Fruit fly (Drosophila melanogaster): ENCODE data around the gene hdm.

Gene hdm

DNA sequence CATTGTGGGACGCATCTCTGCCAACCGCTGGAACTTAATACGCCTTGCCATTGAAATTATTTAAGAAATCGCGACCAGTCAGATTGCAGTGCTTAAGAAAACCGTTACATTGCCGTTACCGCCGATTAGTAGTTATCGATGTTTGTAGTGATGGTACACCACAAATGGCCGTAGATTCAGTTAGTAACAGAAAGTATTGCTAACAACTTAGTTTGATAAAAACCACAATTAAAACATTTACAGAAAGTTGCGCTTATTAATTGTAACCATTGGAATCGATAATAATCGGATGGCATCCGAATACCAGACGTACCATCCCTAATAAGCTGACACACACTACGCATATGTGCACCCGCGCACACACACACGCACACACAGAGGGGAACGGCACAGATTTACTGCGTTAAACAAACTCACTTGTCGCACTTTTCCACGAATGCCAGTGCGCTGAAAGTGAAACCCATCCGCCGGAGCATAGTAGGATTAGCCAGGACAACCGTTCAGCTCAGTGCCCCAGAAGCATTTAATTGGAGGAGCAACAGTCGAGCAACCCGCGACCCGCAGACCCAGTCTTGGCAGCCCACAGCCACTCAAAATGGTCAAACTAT is at the start of gene hdm, which contains the start of gene Ykt6 (continued):
- peak; percentile 23 for TF ChIP-seq btn (GFP tag; optimal IDR thresholded peaks at IDR 0.05)
- TF ChIP-seq dpn (GFP tag; optimal IDR thresholded peaks at IDR 0.05) = peak; percentile 86 to 87
- peak; percentile 87 for TF ChIP-seq CG12391 (tag; optimal IDR thresholded peaks at IDR 0.05)
- peak; percentile 82 for TF ChIP-seq CG13424 (tag; optimal IDR thresholded peaks at IDR 0.05)
- TF ChIP-seq CG42726 (GFP tag; IDR thresholded peaks at IDR 0.05; ENCODE audit: partially characterized antibody) = peak; percentile 86
- TF ChIP-seq ato (GFP tag; IDR thresholded peaks at IDR 0.05; ENCODE audit: partially characterized antibody) = peak; percentile 86
- TF ChIP-seq fd102C (GFP tag; optimal IDR thresholded peaks at IDR 0.05) = no peak
- peak; percentile 98 for TF ChIP-seq Myb (GFP tag; optimal IDR thresholded peaks at IDR 0.05)
- TF ChIP-seq Ssrp (tag; optimal IDR thresholded peaks at IDR 0.05) = peak; percentile 53
- TF ChIP-seq nmo (GFP tag; optimal IDR thresholded peaks at IDR 0.05) = peak; percentile 78
- peak; percentile 81 for TF ChIP-seq NC2β (GFP tag; optimal IDR thresholded peaks at IDR 0.05)
- peak; percentile 43 for TF ChIP-seq psq (GFP tag; optimal IDR thresholded peaks at IDR 0.05)
- TF ChIP-seq CG3847 (GFP tag; IDR thresholded peaks at IDR 0.05) = peak; percentile 84
- peak; percentile 51 for TF ChIP-seq CG1529 (GFP tag; optimal IDR thresholded peaks at IDR 0.05)
- peak; percentile 38 for TF ChIP-seq luna (GFP tag; optimal IDR thresholded peaks at IDR 0.05)
- no peak for TF ChIP-seq lab (GFP tag; optimal IDR thresholded peaks at IDR 0.05)
- TF ChIP-seq BtbVII (GFP tag; optimal IDR thresholded peaks at IDR 0.05) = peak; percentile 9
- no peak for TF ChIP-seq CG6654 (GFP tag; optimal IDR thresholded peaks at IDR 0.05)
- TF ChIP-seq CG10431 (GFP tag; optimal IDR thresholded peaks at IDR 0.05) = no peak
- TF ChIP-seq salm (tag; optimal IDR thresholded peaks at IDR 0.05) = peak; percentile 12
- TF ChIP-seq HHEX (GFP tag; optimal IDR thresholded peaks at IDR 0.05) = no peak
- peak; percentile 41 for TF ChIP-seq CG7271 (tag; optimal IDR thresholded peaks at IDR 0.05)
- no peak for TF ChIP-seq CG15073 (GFP tag; optimal IDR thresholded peaks at IDR 0.05)
- peak; percentile 81 for TF ChIP-seq trem (tag; optimal IDR thresholded peaks at IDR 0.05)
- TF ChIP-seq pfk (GFP tag; optimal IDR thresholded peaks at IDR 0.05) = peak; percentile 17
- TF ChIP-seq Hand (GFP tag; optimal IDR thresholded peaks at IDR 0.05) = no peak
- TF ChIP-seq run (tag; optimal IDR thresholded peaks at IDR 0.05) = no peak
- TF ChIP-seq zen (tag; optimal IDR thresholded peaks at IDR 0.05) = peak; percentile 71
- TF ChIP-seq CG33557 (GFP tag; optimal IDR thresholded peaks at IDR 0.05) = peak; percentile 66
- TF ChIP-seq Oli (tag; optimal IDR thresholded peaks at IDR 0.05) = no peak
- TF ChIP-seq sima (GFP tag; optimal IDR thresholded peaks at IDR 0.05) = peak; percentile 24
- TF ChIP-seq Eip74EF (GFP tag; optimal IDR thresholded peaks at IDR 0.05) = no peak
- TF ChIP-seq kah (GFP tag; optimal IDR thresholded peaks at IDR 0.05) = no peak
- TF ChIP-seq PHDP (tag; optimal IDR thresholded peaks at IDR 0.05) = peak; percentile 72
- TF ChIP-seq Hey (tag; optimal IDR thresholded peaks at IDR 0.05) = no peak
- no peak for TF ChIP-seq Abd-B (GFP tag; optimal IDR thresholded peaks at IDR 0.05)
- TF ChIP-seq Taf1 (GFP tag; IDR thresholded peaks at IDR 0.05) = peak; percentile 80; the same call in 1 of the 2 replicates
- peak; percentile 42 for TF ChIP-seq CG30431 (GFP tag; optimal IDR thresholded peaks at IDR 0.05)
- TF ChIP-seq CG14441 (GFP tag; IDR thresholded peaks at IDR 0.05) = peak; percentile 84
- peak; percentile 81 for TF ChIP-seq CG12659 (GFP tag; optimal IDR thresholded peaks at IDR 0.05)
- peak; percentile 59 for TF ChIP-seq D19A (tag; optimal IDR thresholded peaks at IDR 0.05)
- TF ChIP-seq CG9609 (GFP tag; optimal IDR thresholded peaks at IDR 0.05) = peak; percentile 84
- peak; percentile 75 for TF ChIP-seq ap (GFP tag; IDR thresholded peaks at IDR 0.05)
- no peak for TF ChIP-seq gce (GFP tag; IDR thresholded peaks at IDR 0.05)
- peak; percentile 45; the same call in 1 of the 2 replicates for TF ChIP-seq cas (GFP tag; IDR thresholded peaks at IDR 0.05)
- peak; percentile 73; the same call in 1 of the 3 replicates for TF ChIP-seq CG6175 (GFP tag; IDR thresholded peaks at IDR 0.05)
- TF ChIP-seq CG12104 (GFP tag; optimal IDR thresholded peaks at IDR 0.05) = peak; percentile 51
- TF ChIP-seq NfI (GFP tag; optimal IDR thresholded peaks at IDR 0.05) = peak; percentile 63
- TF ChIP-seq h (optimal IDR thresholded peaks at IDR 0.05) = no peak
